Worm (Caenorhabditis elegans): ENCODE results near the gene srv-29.

ce11 chrIV:6221878-6222277 is 44.5 kb downstream of the srv-29 start, which contains the start of gene C49A9.3:
- TF ChIP-seq ceh-28 (tag; optimal IDR thresholded peaks at IDR 0.05): no peak
- TF ChIP-seq fkh-10 (GFP tag; optimal IDR thresholded peaks at IDR 0.05): no peak
- TF ChIP-seq mdl-1 (tag; optimal IDR thresholded peaks at IDR 0.05): no peak
- no peak for TF ChIP-seq ztf-11 (tag; optimal IDR thresholded peaks at IDR 0.05)
- TF ChIP-seq F49E8.2 (tag; optimal IDR thresholded peaks at IDR 0.05; ENCODE audit: borderline replicate concordance): no peak
- no peak for TF ChIP-seq snpc-1.2 (GFP tag; IDR thresholded peaks at IDR 0.05)
- TF ChIP-seq saeg-2 (GFP tag; IDR thresholded peaks at IDR 0.05): no peak
- TF ChIP-seq nhr-77 (tag; optimal IDR thresholded peaks at IDR 0.05): no peak
